Fruit fly (Drosophila melanogaster): ENCODE data around the gene timeout.

- TF ChIP-seq CG9948 (tag; optimal IDR thresholded peaks at IDR 0.05) (no peak), Ets98B (GFP tag; IDR thresholded peaks at IDR 0.05) (no peak), CG14655 (GFP tag; optimal IDR thresholded peaks at IDR 0.05) (no peak), gl (tag; optimal IDR thresholded peaks at IDR 0.05) (no peak), CG8301 (tag; optimal IDR thresholded peaks at IDR 0.05) (no peak), D1 (tag; optimal IDR thresholded peaks at IDR 0.05) (no peak), CG15710 (tag; optimal IDR thresholded peaks at IDR 0.05) (no peak), CG10348 (GFP tag; IDR thresholded peaks at IDR 0.05) (no peak)
These were observed 44.0 kb upstream of the timeout start, which contains the start of gene Hsc70-2 for dm6 chr3R:13044459-13044858.

Measured in whole organism, pupa.